Worm (Caenorhabditis elegans) whole organism, L3 larva: ENCODE data around the gene F45H10.5.

Source experiments
- ceh-82 ChIP-seq: fragments of 150-350 bp; optimal IDR thresholded peaks from 2 replicates; lab custom pipeline; 2014; ENCODE audit warnings: missing biosample characterization, missing genetic modification characterization
- daf-12 ChIP-seq: fragments of 150-350 bp; optimal IDR thresholded peaks from 2 replicates; lab custom pipeline; 2014; ENCODE audit warnings: missing biosample characterization, missing genetic modification reagents, missing genetic modification characterization
- elt-2 ChIP-seq: sonication (generic microtip); optimal IDR thresholded peaks from 2 replicates; lab custom pipeline; 2016; ENCODE audit warnings: missing genetic modification reagents, mild to moderate bottlenecking, missing genetic modification characterization, missing compliant biosample characterization
- nhr-12 ChIP-seq: fragments of 150-350 bp; optimal IDR thresholded peaks from 2 replicates; lab custom pipeline; 2014; ENCODE audit warnings: missing biosample characterization, missing genetic modification characterization
- nhr-25 ChIP-seq: sonication (generic microtip); optimal IDR thresholded peaks from 2 replicates; lab custom pipeline; 2017; ENCODE audit warnings: missing biosample characterization, missing genetic modification characterization
- pqm-1 ChIP-seq: fragments of 150-350 bp; optimal IDR thresholded peaks from 2 replicates; lab custom pipeline; 2017; ENCODE audit warnings: missing biosample characterization, missing genetic modification characterization, inconsistent platforms
- snpc-4 ChIP-seq: fragments of 150-350 bp; optimal IDR thresholded peaks from 2 replicates; lab custom pipeline; 2014; ENCODE audit warnings: missing biosample characterization, missing genetic modification characterization
- unc-39 ChIP-seq: sonication (generic microtip); optimal IDR thresholded peaks from 4 replicates; lab custom pipeline; 2017; ENCODE audit warnings: missing biosample characterization, missing genetic modification characterization

DNA sequence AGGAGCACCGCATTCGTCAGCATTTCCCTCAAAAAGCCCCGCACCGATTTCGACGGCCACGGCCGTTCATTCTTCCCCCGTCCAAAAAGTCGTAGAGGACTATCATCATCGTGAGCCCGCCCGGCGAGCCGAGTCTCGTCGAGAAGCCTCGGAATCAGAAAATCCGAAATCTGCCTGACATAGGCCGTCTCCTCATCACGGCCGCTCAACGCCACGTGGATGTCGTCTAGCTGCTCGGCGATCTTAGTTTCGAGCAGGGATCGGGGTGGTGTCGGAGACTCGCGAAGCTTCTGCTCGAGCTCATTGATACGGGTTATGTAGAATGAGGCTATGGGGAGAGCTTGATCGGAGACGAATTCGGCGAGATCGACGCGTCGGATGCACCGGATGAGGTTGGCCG lies 27.5 kb downstream of the F45H10.5 start:
- TF ChIP-seq elt-2 (tag; lab: Kevin White, UChicago): no peak
- TF ChIP-seq snpc-4 (tag; lab: Kevin White, UChicago): no peak
- no peak for TF ChIP-seq pqm-1 (tag; lab: Kevin White, UChicago)
- no peak for TF ChIP-seq unc-39 (tag; lab: Kevin White, UChicago)
- no peak for TF ChIP-seq nhr-12
- no peak for TF ChIP-seq ceh-82 (tag; lab: Kevin White, UChicago)
- TF ChIP-seq daf-12 (tag; lab: Kevin White, UChicago): no peak
- no peak for TF ChIP-seq nhr-25 (tag; lab: Kevin White, UChicago)
